Fruit fly (Drosophila melanogaster) whole organism, embryonic: ENCODE results near the gene CG7694.

Experiments
- Atf3 ChIP-seq: fragments of 200-800 bp; sonication (Bioruptor generic); optimal IDR thresholded peaks from 3 replicates; lab custom pipeline; 2016; ENCODE audit warnings: missing biosample characterization, missing genetic modification characterization
- BtbVII ChIP-seq: fragments of 200-800 bp; sonication (Bioruptor generic); optimal IDR thresholded peaks from 3 replicates; lab custom pipeline; 2017; ENCODE audit warnings: missing biosample characterization, mild to moderate bottlenecking, missing genetic modification characterization
- Bteb2 ChIP-seq: fragments of 200-800 bp; sonication (Bioruptor generic); optimal IDR thresholded peaks from 2 replicates; lab custom pipeline; 2016; ENCODE audit warnings: missing biosample characterization, missing genetic modification characterization
- CG1024 ChIP-seq: fragments of 200-800 bp; sonication (Bioruptor generic); IDR thresholded peaks from 2 replicates; pipeline ENCODE4 v1.3.6; 2022; ENCODE audit warnings: missing biosample characterization, missing genetic modification characterization
- CG10366 ChIP-seq: fragments of 200-800 bp; sonication (Bioruptor generic); IDR thresholded peaks from 2 replicates; pipeline ENCODE4 v1.3.6; 2022; ENCODE audit warnings: missing biosample characterization, missing genetic modification characterization
- CG10431 ChIP-seq: fragments of 200-800 bp; sonication (Bioruptor generic); optimal IDR thresholded peaks from 3 replicates; lab custom pipeline; 2018; ENCODE audit warnings: missing biosample characterization, mild to moderate bottlenecking, missing genetic modification characterization
- CG11247 ChIP-seq: fragments of 200-800 bp; sonication (Bioruptor generic); IDR thresholded peaks from 2 replicates; pipeline ENCODE4 v1.3.6; 2022; ENCODE audit warnings: missing biosample characterization, missing genetic modification characterization
- CG11696 ChIP-seq: fragments of 200-800 bp; sonication (Bioruptor generic); IDR thresholded peaks from 2 replicates; pipeline ENCODE4 v1.3.6; 2022; ENCODE audit warnings: missing biosample characterization, missing genetic modification characterization
- CG1233 ChIP-seq: fragments of 200-800 bp; sonication (Bioruptor generic); optimal IDR thresholded peaks from 4 replicates; lab custom pipeline; 2018; ENCODE audit warnings: missing biosample characterization, mild to moderate bottlenecking, missing genetic modification characterization
- CG14050 ChIP-seq: fragments of 200-800 bp; sonication (Bioruptor generic); IDR thresholded peaks from 3 replicates; pipeline ENCODE4 v1.3.6; 2022; ENCODE audit warnings: missing biosample characterization, missing genetic modification characterization
- CG16813 ChIP-seq: fragments of 200-800 bp; sonication (Bioruptor generic); IDR thresholded peaks from 3 replicates; pipeline ENCODE4 v1.3.6; 2022; ENCODE audit warnings: missing biosample characterization, missing genetic modification characterization; ENCODE audit not compliant: partially characterized antibody
- CG1792 ChIP-seq: fragments of 200-800 bp; sonication (Bioruptor generic); optimal IDR thresholded peaks from 2 replicates; lab custom pipeline; 2016; ENCODE audit warnings: missing biosample characterization, missing genetic modification characterization
- CG2120 ChIP-seq: fragments of 200-800 bp; sonication (Bioruptor generic); optimal IDR thresholded peaks from 3 replicates; lab custom pipeline; 2016; ENCODE audit warnings: missing biosample characterization, missing genetic modification characterization
- CG2199 ChIP-seq: fragments of 200-800 bp; sonication (Bioruptor generic); IDR thresholded peaks from 3 replicates; pipeline ENCODE4 v1.3.6; 2022; ENCODE audit warnings: missing biosample characterization, missing genetic modification characterization
- CG31224 ChIP-seq: fragments of 200-800 bp; sonication (Bioruptor generic); IDR thresholded peaks from 2 replicates; pipeline ENCODE4 v1.3.6; 2022; ENCODE audit warnings: missing biosample characterization, missing genetic modification characterization
- CG34422 ChIP-seq: fragments of 200-800 bp; sonication (Bioruptor generic); IDR thresholded peaks from 3 replicates; pipeline ENCODE4 v1.3.6; 2022; ENCODE audit warnings: missing biosample characterization, missing genetic modification characterization
- CG42726 ChIP-seq: fragments of 200-800 bp; sonication (Bioruptor generic); IDR thresholded peaks from 2 replicates; pipeline ENCODE4 v1.3.6; 2022; ENCODE audit warnings: missing biosample characterization, missing genetic modification characterization; ENCODE audit not compliant: partially characterized antibody
- CG4328 ChIP-seq: fragments of 200-800 bp; sonication (Bioruptor generic); optimal IDR thresholded peaks from 3 replicates; lab custom pipeline; 2017; ENCODE audit warnings: missing biosample characterization, missing genetic modification reagents, missing genetic modification characterization
- CG6272 ChIP-seq: fragments of 200-800 bp; sonication (Bioruptor generic); IDR thresholded peaks from 2 replicates; pipeline ENCODE4 v1.3.6; 2022; ENCODE audit warnings: missing biosample characterization, missing genetic modification characterization
- CG7556 ChIP-seq: fragments of 200-800 bp; sonication (Bioruptor generic); optimal IDR thresholded peaks from 2 replicates; lab custom pipeline; 2017; ENCODE audit warnings: missing biosample characterization, mild to moderate bottlenecking, missing genetic modification characterization
- CG8388 ChIP-seq: fragments of 200-800 bp; sonication (Bioruptor generic); optimal IDR thresholded peaks from 2 replicates; lab custom pipeline; 2019; ENCODE audit warnings: missing biosample characterization, mild to moderate bottlenecking, missing genetic modification characterization, moderate library complexity
- CG9609 ChIP-seq: fragments of 200-800 bp; sonication (Bioruptor generic); optimal IDR thresholded peaks from 3 replicates; lab custom pipeline; 2016; ENCODE audit warnings: missing biosample characterization, missing genetic modification characterization
- CTCF ChIP-seq: fragments of 200-800 bp; sonication (Bioruptor generic); optimal IDR thresholded peaks from 2 replicates; lab custom pipeline; 2017; ENCODE audit warnings: missing biosample characterization, mild to moderate bottlenecking, missing genetic modification characterization, moderate library complexity
- D ChIP-seq, 2 experiments: fragments of 200-800 bp in 1 of 2; fragments of >200 bp in 1 of 2; sonication (Bioruptor generic) in 1 of 2; optimal IDR thresholded peaks; 2 replicates in 1 of 2; 3 replicates in 1 of 2; lab custom pipeline; 2017; ENCODE audit warnings: mild to moderate bottlenecking in 1 of 2, missing biosample characterization in 1 of 2, missing genetic modification characterization in 1 of 2, missing genetic modification reagents in 1 of 2
- Deaf1 ChIP-seq: fragments of 200-800 bp; optimal IDR thresholded peaks from 3 replicates; lab custom pipeline; 2019; ENCODE audit warnings: missing biosample characterization, mild to moderate bottlenecking, missing genetic modification characterization, moderate library complexity
- Dfd ChIP-seq, 2 experiments: fragments of >200 bp; optimal IDR thresholded peaks; 2 replicates each; lab custom pipeline; 2017; ENCODE audit warnings: missing biosample characterization in 2 of 2, missing genetic modification characterization in 2 of 2
- ERR ChIP-seq: fragments of 200-800 bp; sonication (Bioruptor generic); optimal IDR thresholded peaks from 2 replicates; lab custom pipeline; 2016; ENCODE audit warnings: missing biosample characterization, missing genetic modification characterization
- HHEX ChIP-seq: fragments of 200-800 bp; sonication (Bioruptor generic); optimal IDR thresholded peaks from 3 replicates; lab custom pipeline; 2017; ENCODE audit warnings: missing biosample characterization, mild to moderate bottlenecking, missing genetic modification characterization, missing genetic modification reagents
- MBD-R2 ChIP-seq: fragments of 200-800 bp; sonication (Bioruptor generic); IDR thresholded peaks from 2 replicates; pipeline ENCODE4 v1.3.6; 2022; ENCODE audit warnings: missing biosample characterization, missing genetic modification characterization
- Opbp ChIP-seq: fragments of 200-800 bp; sonication (Bioruptor generic); IDR thresholded peaks from 3 replicates; pipeline ENCODE4 v1.3.6; 2022; ENCODE audit warnings: missing biosample characterization, missing genetic modification characterization; ENCODE audit not compliant: partially characterized antibody
- Rfx ChIP-seq: fragments of 200-800 bp; sonication (Bioruptor generic); IDR thresholded peaks from 2 replicates; pipeline ENCODE4 v1.3.6; 2022; ENCODE audit warnings: missing biosample characterization, missing genetic modification characterization
- Rx ChIP-seq: fragments of 200-800 bp; sonication (Bioruptor generic); IDR thresholded peaks from 2 replicates; pipeline ENCODE4 v1.3.6; 2022; ENCODE audit warnings: missing biosample characterization, missing genetic modification characterization
- Sry-β ChIP-seq: fragments of 200-800 bp; sonication (Bioruptor generic); optimal IDR thresholded peaks from 2 replicates; lab custom pipeline; 2018; ENCODE audit warnings: missing biosample characterization, mild to moderate bottlenecking, missing genetic modification characterization, moderate library complexity
- TFAM ChIP-seq: fragments of 200-800 bp; sonication (Bioruptor generic); optimal IDR thresholded peaks from 2 replicates; lab custom pipeline; 2017; ENCODE audit warnings: missing biosample characterization, missing genetic modification characterization, inconsistent platforms
- dmrt99B ChIP-seq: fragments of 200-800 bp; sonication (Bioruptor generic); optimal IDR thresholded peaks from 2 replicates; lab custom pipeline; 2018; ENCODE audit warnings: missing biosample characterization, mild to moderate bottlenecking, missing genetic modification characterization, moderate library complexity
- dysf ChIP-seq: fragments of 200-800 bp; sonication (Bioruptor generic); IDR thresholded peaks from 3 replicates; pipeline ENCODE4 v1.3.6; 2022; ENCODE audit warnings: missing biosample characterization, missing genetic modification characterization
- fd102C ChIP-seq: fragments of 200-800 bp; sonication (Bioruptor generic); optimal IDR thresholded peaks from 2 replicates; lab custom pipeline; 2018; ENCODE audit warnings: missing biosample characterization, mild to moderate bottlenecking, missing genetic modification characterization, moderate library complexity
- fd96Cb ChIP-seq: fragments of 200-800 bp; sonication (Bioruptor generic); optimal IDR thresholded peaks from 2 replicates; lab custom pipeline; 2018; ENCODE audit warnings: missing biosample characterization, mild to moderate bottlenecking, missing genetic modification characterization, moderate library complexity
- gcm2 ChIP-seq: fragments of 200-800 bp; sonication (Bioruptor generic); optimal IDR thresholded peaks from 2 replicates; lab custom pipeline; 2016; ENCODE audit warnings: missing biosample characterization, missing genetic modification characterization
- grau ChIP-seq: fragments of 200-800 bp; optimal IDR thresholded peaks from 3 replicates; lab custom pipeline; 2019; ENCODE audit warnings: missing biosample characterization, mild to moderate bottlenecking, missing genetic modification characterization, moderate library complexity
- gsb-n ChIP-seq: fragments of 200-800 bp; sonication (Bioruptor generic); optimal IDR thresholded peaks from 3 replicates; lab custom pipeline; 2018; ENCODE audit warnings: missing biosample characterization, mild to moderate bottlenecking, missing genetic modification characterization
- gt ChIP-seq: fragments of 200-800 bp; sonication (Bioruptor generic); IDR thresholded peaks from 2 replicates; pipeline ENCODE4 v1.3.6; 2022; ENCODE audit warnings: missing biosample characterization, missing genetic modification characterization
- mld ChIP-seq: fragments of 200-800 bp; sonication (Bioruptor generic); IDR thresholded peaks from 3 replicates; pipeline ENCODE4 v1.3.6; 2022; ENCODE audit warnings: missing biosample characterization, missing genetic modification characterization; ENCODE audit not compliant: partially characterized antibody
- pho ChIP-seq: fragments of 200-800 bp; sonication (Bioruptor generic); optimal IDR thresholded peaks from 2 replicates; lab custom pipeline; 2016; ENCODE audit warnings: missing biosample characterization, missing genetic modification characterization
- pita ChIP-seq: fragments of 200-800 bp; sonication (Bioruptor generic); optimal IDR thresholded peaks from 2 replicates; lab custom pipeline; 2017; ENCODE audit warnings: missing biosample characterization, mild to moderate bottlenecking, missing genetic modification characterization
- ranshi ChIP-seq: fragments of 200-800 bp; sonication (Bioruptor generic); IDR thresholded peaks from 2 replicates; pipeline ENCODE4 v1.3.6; 2022; ENCODE audit warnings: missing biosample characterization, missing genetic modification characterization
- so ChIP-seq: fragments of 200-800 bp; sonication (Bioruptor generic); IDR thresholded peaks from 3 replicates; pipeline ENCODE4 v1.3.6; 2022; ENCODE audit warnings: missing biosample characterization, missing genetic modification characterization
- sqz ChIP-seq: fragments of 200-800 bp; sonication (Bioruptor generic); optimal IDR thresholded peaks from 3 replicates; lab custom pipeline; 2018; ENCODE audit warnings: missing biosample characterization, mild to moderate bottlenecking, missing genetic modification characterization
- tna ChIP-seq: fragments of 200-800 bp; sonication (Bioruptor generic); IDR thresholded peaks from 2 replicates; pipeline ENCODE4 v1.3.6; 2022; ENCODE audit warnings: missing biosample characterization, missing genetic modification characterization; ENCODE audit not compliant: partially characterized antibody
- unc-4 ChIP-seq: fragments of 200-800 bp; sonication (Bioruptor generic); IDR thresholded peaks from 2 replicates; pipeline ENCODE4 v1.3.6; 2022; ENCODE audit warnings: missing biosample characterization, missing genetic modification characterization; ENCODE audit not compliant: partially characterized antibody
- zf30C ChIP-seq: fragments of 200-800 bp; sonication (Bioruptor generic); optimal IDR thresholded peaks from 3 replicates; lab custom pipeline; 2018; ENCODE audit warnings: missing biosample characterization, mild to moderate bottlenecking, missing genetic modification characterization

CG7694 gene

DNA sequence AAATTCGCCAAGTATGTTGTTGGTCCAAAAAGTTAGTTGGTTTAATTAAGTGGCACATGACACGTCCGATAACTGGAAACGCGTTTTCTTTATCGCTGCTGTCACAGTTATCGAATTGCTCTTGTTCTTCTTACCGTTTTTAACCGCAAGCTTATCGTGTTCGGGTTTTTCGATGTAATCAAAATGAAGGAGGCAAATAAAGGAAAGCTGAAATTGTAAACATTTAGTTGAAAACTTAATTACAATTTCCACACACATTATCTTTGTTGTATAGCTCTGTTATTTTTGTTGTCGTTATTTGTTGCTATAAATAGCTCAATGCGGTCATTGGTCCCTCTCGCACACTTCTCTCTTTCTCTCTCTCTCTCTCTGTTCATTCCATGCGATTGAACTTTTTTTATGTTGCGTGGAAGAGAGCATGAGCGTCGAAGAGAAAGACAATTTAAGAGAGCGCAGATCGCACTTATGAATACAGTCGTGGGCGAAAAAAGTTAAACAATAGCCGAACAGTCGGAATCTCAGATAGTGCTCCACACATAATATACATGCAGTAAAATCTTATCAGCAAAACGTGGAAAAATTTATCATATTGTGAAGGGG is 12.5 kb downstream of the CG7694 start (continued):
- TF ChIP-seq gt (GFP tag; lab: Robert Waterston, UW) (no peak), tna (peak; percentile 72), CG1792 (GFP tag; lab: Kevin White, UChicago) (no peak), pita (no peak), zf30C (GFP tag; lab: Kevin White, UChicago) (no peak), CG10431 (GFP tag; lab: Kevin White, UChicago) (peak; percentile 38), CG6272 (GFP tag; lab: Robert Waterston, UW) (no peak), so (GFP tag; lab: Robert Waterston, UW) (no peak), HHEX (GFP tag; lab: Kevin White, UChicago) (no peak), TFAM (GFP tag; lab: Kevin White, UChicago) (no peak), Bteb2 (GFP tag; lab: Kevin White, UChicago) (peak; percentile 30), Sry-β (GFP tag; lab: Kevin White, UChicago) (no peak), CG11696 (GFP tag; lab: Robert Waterston, UW) (0 out of 2 replicates have a peak, but pooled peaks have one; percentile 33), CG11247 (no peak), CG4328 (no peak), fd102C (no peak), CG1233 (GFP tag; lab: Kevin White, UChicago) (peak; percentile 10), CG1024 (GFP tag; lab: Robert Waterston, UW) (no peak), unc-4 (GFP tag; lab: Robert Waterston, UW) (no peak), D (optimal IDR thresholded peaks at IDR 0.05; lab: Kevin White, UChicago) (no peak), D (GFP tag; optimal IDR thresholded peaks at IDR 0.05; lab: Kevin White, UChicago) (no peak), CG8388 (GFP tag; lab: Kevin White, UChicago) (no peak), fd96Cb (tag; lab: Kevin White, UChicago) (no peak), CG7556 (GFP tag; lab: Kevin White, UChicago) (no peak), CG42726 (GFP tag; lab: Robert Waterston, UW) (no peak), CG2199 (GFP tag; lab: Robert Waterston, UW) (peak; percentile 66; the same call in 1 of the 3 replicates), CG10366 (GFP tag; lab: Robert Waterston, UW) (no peak), MBD-R2 (GFP tag; lab: Robert Waterston, UW) (no peak), CG31224 (GFP tag; lab: Robert Waterston, UW) (no peak), dysf (GFP tag; lab: Robert Waterston, UW) (no peak), dmrt99B (tag; lab: Kevin White, UChicago) (no peak), CTCF (no peak), mld (GFP tag; lab: Robert Waterston, UW) (peak; percentile 51; the same call in 1 of the 3 replicates), CG14050 (no peak), ERR (GFP tag; lab: Kevin White, UChicago) (no peak), Deaf1 (tag; lab: Kevin White, UChicago) (no peak), CG2120 (peak; percentile 33), grau (tag; lab: Kevin White, UChicago) (no peak), CG9609 (no peak), Atf3 (GFP tag; lab: Kevin White, UChicago) (no peak), Opbp (GFP tag; lab: Robert Waterston, UW) (peak; percentile 47; the same call in 1 of the 3 replicates), CG34422 (GFP tag; lab: Robert Waterston, UW) (no peak), Dfd (GFP tag; optimal IDR thresholded peaks at IDR 0.05; lab: Kevin White, UChicago) (no peak), pho (GFP tag; lab: Kevin White, UChicago) (no peak), gsb-n (tag; lab: Kevin White, UChicago) (no peak), CG16813 (GFP tag; lab: Robert Waterston, UW) (no peak), Rfx (peak; percentile 54; the same call in 1 of the 2 replicates), sqz (GFP tag; lab: Kevin White, UChicago) (peak; percentile 88), Rx (GFP tag; lab: Robert Waterston, UW) (no peak), BtbVII (GFP tag; lab: Kevin White, UChicago) (no peak), ranshi (GFP tag; lab: Robert Waterston, UW) (no peak; the same call in 1 of the 2 replicates), gcm2 (no peak)
